Worm (Caenorhabditis elegans) whole organism, L1 larva: Measurements from ENCODE around the gene sna-2.

ENCODE experiments used
- C04F5.9 ChIP-seq: sonication (generic microtip); optimal IDR thresholded peaks from 2 replicates; lab custom pipeline; 2016; ENCODE audit warnings: missing genetic modification characterization, missing compliant biosample characterization
- C16A3.4 ChIP-seq: fragments of 150-350 bp; optimal IDR thresholded peaks from 2 replicates; lab custom pipeline; 2014; ENCODE audit warnings: missing biosample characterization, missing genetic modification characterization
- C34B4.2 ChIP-seq: sonication (generic microtip); optimal IDR thresholded peaks from 2 replicates; lab custom pipeline; 2017; ENCODE audit warnings: mild to moderate bottlenecking, missing genetic modification characterization, missing compliant biosample characterization
- F16B12.6 ChIP-seq: fragments of 150-350 bp; optimal IDR thresholded peaks from 2 replicates; lab custom pipeline; 2014; ENCODE audit warnings: missing biosample characterization, missing genetic modification characterization
- aha-1 ChIP-seq: fragments of 150-350 bp; optimal IDR thresholded peaks from 2 replicates; lab custom pipeline; 2014; ENCODE audit warnings: missing biosample characterization, missing genetic modification characterization
- aly-2 ChIP-seq: fragments of 150-350 bp; optimal IDR thresholded peaks from 2 replicates; lab custom pipeline; 2014; ENCODE audit warnings: missing biosample characterization, missing genetic modification characterization
- ama-1 ChIP-seq: fragments of 150-350 bp; optimal IDR thresholded peaks from 2 replicates; lab custom pipeline; 2014
- ceh-63 ChIP-seq: fragments of 200-800 bp; sonication (Bioruptor generic); optimal IDR thresholded peaks from 2 replicates; lab custom pipeline; 2018; ENCODE audit warnings: mild to moderate bottlenecking, missing genetic modification characterization, missing compliant biosample characterization
- ceh-8 ChIP-seq: fragments of 200-800 bp; sonication (Bioruptor generic); optimal IDR thresholded peaks from 2 replicates; lab custom pipeline; 2018; ENCODE audit warnings: mild to moderate bottlenecking, missing genetic modification characterization, moderate library complexity, missing compliant biosample characterization
- ceh-82 ChIP-seq, 3 experiments: fragments of 150-350 bp in 1 of 3; sonication (generic microtip) in 2 of 3; optimal IDR thresholded peaks; 2 replicates each; lab custom pipeline; 2014 to 2017; ENCODE audit warnings: missing biosample characterization in 3 of 3, missing genetic modification characterization in 3 of 3
- ceh-88 ChIP-seq: fragments of 200-800 bp; sonication (Bioruptor generic); IDR thresholded peaks from 2 replicates; pipeline ENCODE4 v1.3.6; 2022; ENCODE audit warnings: missing genetic modification characterization, missing compliant biosample characterization
- ceh-90 ChIP-seq: sonication (generic microtip); optimal IDR thresholded peaks from 2 replicates; lab custom pipeline; 2016; ENCODE audit warnings: missing genetic modification characterization, missing compliant biosample characterization
- dsc-1 ChIP-seq: sonication (generic microtip); optimal IDR thresholded peaks from 2 replicates; lab custom pipeline; 2016; ENCODE audit warnings: mild to moderate bottlenecking, missing genetic modification characterization, missing compliant biosample characterization
- efl-1 ChIP-seq, 4 experiments: fragments of 150-350 bp; optimal IDR thresholded peaks in 3 of 4; peaks in 1 of 4; 1 replicate in 1 of 4; 2 replicates in 3 of 4; lab custom pipeline; 2014; ENCODE audit warnings: missing biosample characterization in 2 of 4, missing genetic modification characterization in 2 of 4, missing genetic modification reagents in 2 of 4
- egl-13 ChIP-seq: sonication (generic microtip); optimal IDR thresholded peaks from 2 replicates; lab custom pipeline; 2016; ENCODE audit warnings: missing genotype, missing genetic modification reagents, missing genetic modification characterization, missing compliant biosample characterization
- elt-2 ChIP-seq: sonication (generic microtip); optimal IDR thresholded peaks from 2 replicates; lab custom pipeline; 2016; ENCODE audit warnings: missing genetic modification characterization, mild to moderate bottlenecking, inconsistent platforms, missing compliant biosample characterization, missing genetic modification reagents
- elt-3 ChIP-seq, 6 experiments: fragments of 150-350 bp in 1 of 6; sonication (generic microtip); optimal IDR thresholded peaks; 2 replicates each; lab custom pipeline; 2017 to 2018; ENCODE audit warnings: missing biosample characterization in 6 of 6, missing genetic modification characterization in 6 of 6, inconsistent platforms in 1 of 6
- fkh-10 ChIP-seq: sonication (generic microtip); optimal IDR thresholded peaks from 2 replicates; lab custom pipeline; 2017; ENCODE audit warnings: missing biosample characterization, missing genetic modification reagents, missing genetic modification characterization
- hlh-4 ChIP-seq: sonication (generic microtip); optimal IDR thresholded peaks from 2 replicates; lab custom pipeline; 2016; ENCODE audit warnings: mild to moderate bottlenecking, missing genetic modification characterization, missing compliant biosample characterization
- hpl-2 ChIP-seq: fragments of 150-350 bp; optimal IDR thresholded peaks from 2 replicates; lab custom pipeline; 2014; ENCODE audit warnings: missing biosample characterization, missing genetic modification reagents, missing genetic modification characterization
- irx-1 ChIP-seq: sonication (generic microtip); optimal IDR thresholded peaks from 2 replicates; lab custom pipeline; 2016; ENCODE audit warnings: missing genetic modification characterization, missing compliant biosample characterization
- jun-1 ChIP-seq: fragments of 150-350 bp; optimal IDR thresholded peaks from 2 replicates; lab custom pipeline; 2014; ENCODE audit warnings: missing biosample characterization, missing genetic modification reagents, missing genetic modification characterization
- lin-13 ChIP-seq: fragments of 150-350 bp; optimal IDR thresholded peaks from 2 replicates; lab custom pipeline; 2014; ENCODE audit warnings: missing biosample characterization, missing genetic modification reagents, missing genetic modification characterization
- lin-14 ChIP-seq: fragments of 200-800 bp; sonication (Bioruptor generic); optimal IDR thresholded peaks from 2 replicates; lab custom pipeline; 2018; ENCODE audit warnings: mild to moderate bottlenecking, missing genetic modification characterization, moderate library complexity, missing compliant biosample characterization
- lin-39 ChIP-seq: fragments of 150-350 bp; optimal IDR thresholded peaks from 2 replicates; lab custom pipeline; 2014; ENCODE audit warnings: missing biosample characterization, missing genetic modification reagents, missing genetic modification characterization
- lir-3 ChIP-seq: sonication (generic microtip); optimal IDR thresholded peaks from 2 replicates; lab custom pipeline; 2016; ENCODE audit warnings: mild to moderate bottlenecking, missing genetic modification characterization, moderate library complexity, missing compliant biosample characterization; ENCODE audit not compliant: poor library complexity
- mdl-1 ChIP-seq, 2 experiments: fragments of 150-350 bp; optimal IDR thresholded peaks; 2 replicates each; lab custom pipeline; 2014 to 2017; ENCODE audit warnings: missing biosample characterization in 2 of 2, missing genetic modification characterization in 2 of 2, inconsistent platforms in 1 of 2
- mef-2 ChIP-seq: fragments of 150-350 bp; optimal IDR thresholded peaks from 2 replicates; lab custom pipeline; 2014; ENCODE audit warnings: missing biosample characterization, missing genetic modification characterization
- mep-1 ChIP-seq: fragments of 150-350 bp; optimal IDR thresholded peaks from 2 replicates; lab custom pipeline; 2014; ENCODE audit warnings: missing biosample characterization, missing genetic modification characterization
- nhr-12 ChIP-seq: sonication (generic microtip); optimal IDR thresholded peaks from 2 replicates; lab custom pipeline; 2017; ENCODE audit warnings: missing biosample characterization, missing genetic modification characterization
- nhr-20 ChIP-seq: sonication (generic microtip); optimal IDR thresholded peaks from 2 replicates; lab custom pipeline; 2016; ENCODE audit warnings: mild to moderate bottlenecking, missing genetic modification characterization, missing compliant biosample characterization
- nhr-71 ChIP-seq: sonication (generic microtip); optimal IDR thresholded peaks from 2 replicates; lab custom pipeline; 2016; ENCODE audit warnings: mild to moderate bottlenecking, missing genetic modification characterization, moderate library complexity, missing compliant biosample characterization
- nhr-76 ChIP-seq: sonication (generic microtip); optimal IDR thresholded peaks from 2 replicates; lab custom pipeline; 2017; ENCODE audit warnings: missing biosample characterization, missing genetic modification characterization
- nhr-85 ChIP-seq: sonication (generic microtip); peaks from one replicate; lab custom pipeline; 2016; ENCODE audit warnings: missing genetic modification characterization, inconsistent platforms, missing compliant biosample characterization
- nhr-90 ChIP-seq: sonication (generic microtip); optimal IDR thresholded peaks from 2 replicates; lab custom pipeline; 2016; ENCODE audit warnings: mild to moderate bottlenecking, missing genetic modification characterization, missing compliant biosample characterization; ENCODE audit not compliant: poor library complexity
- pag-3 ChIP-seq: sonication (generic microtip); optimal IDR thresholded peaks from 2 replicates; lab custom pipeline; 2017; ENCODE audit warnings: missing genetic modification characterization, mild to moderate bottlenecking, missing compliant biosample characterization, antibody characterized with exemption, borderline replicate concordance; ENCODE audit not compliant: insufficient read depth
- pax-3 ChIP-seq: fragments of 200-800 bp; sonication (Bioruptor generic); optimal IDR thresholded peaks from 2 replicates; lab custom pipeline; 2018; ENCODE audit warnings: mild to moderate bottlenecking, missing genetic modification characterization, moderate library complexity, missing compliant biosample characterization
- pqm-1 ChIP-seq: sonication (generic microtip); optimal IDR thresholded peaks from 3 replicates; lab custom pipeline; 2017; ENCODE audit warnings: missing biosample characterization, missing genetic modification characterization
- rnt-1 ChIP-seq: sonication (generic microtip); optimal IDR thresholded peaks from 2 replicates; lab custom pipeline; 2016; ENCODE audit warnings: mild to moderate bottlenecking, missing genetic modification characterization, moderate library complexity, missing compliant biosample characterization
- skn-1 ChIP-seq: fragments of 150-350 bp; optimal IDR thresholded peaks from 2 replicates; lab custom pipeline; 2014; ENCODE audit warnings: missing biosample characterization, missing genetic modification characterization
- snu-23 ChIP-seq: sonication (generic microtip); optimal IDR thresholded peaks from 2 replicates; lab custom pipeline; 2016; ENCODE audit warnings: missing genetic modification characterization, missing compliant biosample characterization
- sox-4 ChIP-seq: sonication (generic microtip); optimal IDR thresholded peaks from 2 replicates; lab custom pipeline; 2016; ENCODE audit warnings: missing genetic modification characterization, missing compliant biosample characterization
- sptf-1 ChIP-seq: fragments of 150-350 bp; optimal IDR thresholded peaks from 2 replicates; lab custom pipeline; 2014; ENCODE audit warnings: missing biosample characterization, missing genetic modification characterization
- sup-37 ChIP-seq: fragments of 200-800 bp; sonication (Bioruptor generic); optimal IDR thresholded peaks from 2 replicates; lab custom pipeline; 2018; ENCODE audit warnings: mild to moderate bottlenecking, missing genetic modification characterization, missing compliant biosample characterization
- unc-130 ChIP-seq: fragments of 150-350 bp; optimal IDR thresholded peaks from 2 replicates; lab custom pipeline; 2017; ENCODE audit warnings: missing biosample characterization, missing genetic modification characterization, inconsistent platforms
- unc-30 ChIP-seq: sonication (generic microtip); optimal IDR thresholded peaks from 2 replicates; lab custom pipeline; 2017; ENCODE audit warnings: missing biosample characterization, missing genetic modification characterization
- unc-62 ChIP-seq: fragments of 150-350 bp; optimal IDR thresholded peaks from 2 replicates; lab custom pipeline; 2014; ENCODE audit warnings: missing biosample characterization, missing genetic modification reagents, missing genetic modification characterization
- unc-98 ChIP-seq: fragments of 200-800 bp; sonication (Bioruptor generic); IDR thresholded peaks from 2 replicates; pipeline ENCODE4 v1.3.6; 2022; ENCODE audit warnings: missing genetic modification characterization, missing compliant biosample characterization
- xbp-1 ChIP-seq: sonication (generic microtip); optimal IDR thresholded peaks from 2 replicates; lab custom pipeline; 2016; ENCODE audit warnings: missing genetic modification characterization, missing compliant biosample characterization
- zag-1 ChIP-seq: fragments of 150-350 bp; optimal IDR thresholded peaks from 2 replicates; lab custom pipeline; 2014; ENCODE audit warnings: missing biosample characterization, missing genetic modification characterization
- zip-4 ChIP-seq: fragments of 200-800 bp; sonication (Bioruptor generic); optimal IDR thresholded peaks from 2 replicates; lab custom pipeline; 2018; ENCODE audit warnings: mild to moderate bottlenecking, missing genetic modification characterization, moderate library complexity, missing compliant biosample characterization
- ztf-11 ChIP-seq, 2 experiments: sonication (generic microtip); optimal IDR thresholded peaks; 2 replicates each; lab custom pipeline; 2016 to 2017; ENCODE audit warnings: missing genetic modification characterization in 2 of 2, missing biosample characterization in 1 of 2, missing compliant biosample characterization in 1 of 2
- ztf-4 ChIP-seq: fragments of 150-350 bp; optimal IDR thresholded peaks from 2 replicates; lab custom pipeline; 2014; ENCODE audit warnings: missing biosample characterization, missing genetic modification characterization

Gene sna-2

DNA sequence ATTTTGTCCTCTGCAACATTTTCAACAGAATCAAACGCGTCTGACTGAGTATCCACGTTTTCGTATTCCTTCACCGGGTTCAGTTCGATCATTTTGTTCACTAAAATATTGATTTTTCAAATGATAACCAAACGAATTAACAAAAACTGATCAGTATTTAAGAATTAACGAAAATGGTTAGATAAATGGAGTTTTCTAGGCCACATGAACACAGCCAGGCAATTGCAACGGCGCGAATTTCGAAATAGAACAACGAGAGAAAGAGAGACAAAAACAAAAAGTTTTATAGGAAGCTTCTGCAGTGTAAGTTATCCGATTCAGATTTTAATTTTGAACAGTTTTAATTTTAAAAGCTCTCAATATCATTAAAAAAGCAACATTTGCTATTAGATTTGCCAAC, at the start of gene sna-2:
TSS of gene sna-2 (minus strand) at position 100 of the 400 bp plus-strand sequence.
- TF ChIP-seq hpl-2 (GFP tag; lab: Kevin White, UChicago) = no peak
- no peak for TF ChIP-seq lin-13 (GFP tag; lab: Kevin White, UChicago)
- TF ChIP-seq ceh-88 = no peak
- no peak for TF ChIP-seq ztf-4
- TF ChIP-seq unc-98 (GFP tag; lab: Robert Waterston, UW) = no peak
- no peak for TF ChIP-seq C04F5.9 (tag; lab: Kevin White, UChicago)
- TF ChIP-seq skn-1 (tag; lab: Kevin White, UChicago) = peak; percentile 72
- peak; percentile 65 for TF ChIP-seq nhr-71 (tag; lab: Kevin White, UChicago)
- no peak for TF ChIP-seq unc-30
- no peak for TF ChIP-seq fkh-10 (GFP tag; lab: Kevin White, UChicago)
- no peak for TF ChIP-seq unc-62 (GFP tag; lab: Kevin White, UChicago)
- peak; percentile 30 for TF ChIP-seq dsc-1
- TF ChIP-seq nhr-76 (tag; lab: Kevin White, UChicago) = no peak
- TF ChIP-seq sup-37 (GFP tag; lab: Kevin White, UChicago) = no peak
- TF ChIP-seq pax-3 (tag; lab: Kevin White, UChicago) = peak; percentile 66
- TF ChIP-seq aha-1 (tag; lab: Kevin White, UChicago) = no peak
- TF ChIP-seq C34B4.2 = no peak
- peak; percentile 49 for TF ChIP-seq xbp-1 (tag; lab: Kevin White, UChicago)
- no peak for TF ChIP-seq sox-4 (tag; lab: Kevin White, UChicago)
- TF ChIP-seq jun-1 (tag; lab: Kevin White, UChicago) = no peak
- TF ChIP-seq nhr-20 (tag; lab: Kevin White, UChicago) = peak; percentile 47
- TF ChIP-seq C16A3.4 (tag; lab: Kevin White, UChicago) = peak; percentile 65
- no peak for TF ChIP-seq sptf-1 (tag; lab: Kevin White, UChicago)
- peak; percentile 80 for TF ChIP-seq ceh-90
- TF ChIP-seq nhr-12 = no peak
- no peak for TF ChIP-seq hlh-4 (tag; lab: Kevin White, UChicago)
- TF ChIP-seq ceh-63 = no peak
- TF ChIP-seq mdl-1 (tag; optimal IDR thresholded peaks at IDR 0.05; lab: Kevin White, UChicago) = no peak
- no peak for TF ChIP-seq pag-3 (tag; lab: Kevin White, UChicago)
- peak; percentile 93 to 94 for TF ChIP-seq efl-1 (optimal IDR thresholded peaks at IDR 0.05; lab: Kevin White, UChicago)
- TF ChIP-seq efl-1 (GFP tag; optimal IDR thresholded peaks at IDR 0.05 in 1 of 2; lab: Kevin White, UChicago) = peak; percentile 92 to 99
- TF ChIP-seq snu-23 (GFP tag; lab: Kevin White, UChicago) = peak; percentile 37
- TF ChIP-seq aly-2 (tag; lab: Kevin White, UChicago) = no peak
- TF ChIP-seq ceh-8 = no peak
- peak in 2 of 6 experiments; percentile 32 to 33 for TF ChIP-seq elt-3 (tag; optimal IDR thresholded peaks at IDR 0.05; lab: Kevin White, UChicago)
- peak; percentile 55 for TF ChIP-seq mep-1 (tag; lab: Kevin White, UChicago)
- TF ChIP-seq lir-3 (tag; lab: Kevin White, UChicago) = peak; percentile 83
- no peak for TF ChIP-seq pqm-1 (tag; lab: Kevin White, UChicago)
- peak; percentile 56 for TF ChIP-seq lin-14 (GFP tag; lab: Kevin White, UChicago)
- peak; percentile 91 for TF ChIP-seq rnt-1 (tag; lab: Kevin White, UChicago)
- TF ChIP-seq egl-13 (tag; lab: Kevin White, UChicago) = no peak
- no peak for TF ChIP-seq lin-39 (tag; lab: Kevin White, UChicago)
- no peak for TF ChIP-seq elt-2 (tag; lab: Kevin White, UChicago)
- peak in 2 of 3 experiments; percentile 7 to 44 for TF ChIP-seq ceh-82 (tag; optimal IDR thresholded peaks at IDR 0.05; lab: Kevin White, UChicago)
- peak; percentile 33 for TF ChIP-seq nhr-90
- no peak for TF ChIP-seq unc-130
- TF ChIP-seq irx-1 (tag; lab: Kevin White, UChicago) = peak; percentile 51
- TF ChIP-seq ama-1 (lab: Kevin White, UChicago) = no peak
- no peak for TF ChIP-seq zip-4 (GFP tag; lab: Kevin White, UChicago)
- TF ChIP-seq F16B12.6 = no peak
- TF ChIP-seq ztf-11 (tag; optimal IDR thresholded peaks at IDR 0.05; lab: Kevin White, UChicago) = peak in 1 of 2 experiments; percentile 43
- peak; percentile 79 for TF ChIP-seq nhr-85
- no peak for TF ChIP-seq mef-2 (tag; lab: Kevin White, UChicago)
- no peak for TF ChIP-seq zag-1 (tag; lab: Kevin White, UChicago)
